Worm (Caenorhabditis elegans): ENCODE results near the gene T27D12.6.

ce11 chrII:11868234-11868633 is 32.9 kb downstream of the T27D12.6 start, which contains the start of gene col-84:
- no peak for TF ChIP-seq him-1 (tag; optimal IDR thresholded peaks at IDR 0.05)
- TF ChIP-seq dao-5 (tag; optimal IDR thresholded peaks at IDR 0.05) = no peak
